Fruit fly (Drosophila melanogaster) whole organism, embryonic: ENCODE results near the gene CG33346.

Source experiments
- Aef1 ChIP-seq: fragments of 200-800 bp; sonication (Bioruptor generic); IDR thresholded peaks from 3 replicates; pipeline ENCODE4 v1.3.6; 2022; ENCODE audit warnings: missing biosample characterization, missing genetic modification characterization
- BEAF-32 ChIP-seq: fragments of 200-800 bp; sonication (Bioruptor generic); optimal IDR thresholded peaks from 3 replicates; lab custom pipeline; 2017; ENCODE audit warnings: missing biosample characterization, missing genetic modification characterization, mild to moderate bottlenecking, moderate library complexity, missing genetic modification reagents
- BtbVII ChIP-seq: fragments of 200-800 bp; sonication (Bioruptor generic); optimal IDR thresholded peaks from 3 replicates; lab custom pipeline; 2017; ENCODE audit warnings: missing biosample characterization, mild to moderate bottlenecking, missing genetic modification characterization
- CG11696 ChIP-seq: fragments of 200-800 bp; sonication (Bioruptor generic); IDR thresholded peaks from 2 replicates; pipeline ENCODE4 v1.3.6; 2022; ENCODE audit warnings: missing biosample characterization, missing genetic modification characterization
- CG11723 ChIP-seq: fragments of 200-800 bp; sonication (Bioruptor generic); optimal IDR thresholded peaks from 2 replicates; lab custom pipeline; 2017; ENCODE audit warnings: missing biosample characterization, mild to moderate bottlenecking, missing genetic modification characterization
- CG13123 ChIP-seq: fragments of 200-800 bp; sonication (Bioruptor generic); optimal IDR thresholded peaks from 2 replicates; lab custom pipeline; 2016; ENCODE audit warnings: missing biosample characterization, missing genetic modification characterization
- CG1647 ChIP-seq: fragments of 200-800 bp; sonication (Bioruptor generic); optimal IDR thresholded peaks from 3 replicates; lab custom pipeline; 2016; ENCODE audit warnings: missing biosample characterization, missing genetic modification characterization
- CG16779 ChIP-seq: fragments of 200-800 bp; sonication (Bioruptor generic); IDR thresholded peaks from 2 replicates; pipeline ENCODE4 v1.3.6; 2022; ENCODE audit warnings: missing biosample characterization, missing genetic modification characterization
- CG17612 ChIP-seq: fragments of 200-800 bp; sonication (Bioruptor generic); IDR thresholded peaks from 2 replicates; pipeline ENCODE4 v1.3.6; 2022; ENCODE audit warnings: missing biosample characterization, missing genetic modification characterization
- CG18476 ChIP-seq: fragments of 200-800 bp; sonication (Bioruptor generic); optimal IDR thresholded peaks from 2 replicates; lab custom pipeline; 2016; ENCODE audit warnings: missing biosample characterization, mild to moderate bottlenecking, missing genetic modification characterization
- CG18599 ChIP-seq: fragments of 200-800 bp; sonication (Bioruptor generic); optimal IDR thresholded peaks from 3 replicates; lab custom pipeline; 2017; ENCODE audit warnings: missing biosample characterization, missing genetic modification characterization, mild to moderate bottlenecking, moderate library complexity, missing genetic modification reagents
- CG2120 ChIP-seq: fragments of 200-800 bp; sonication (Bioruptor generic); optimal IDR thresholded peaks from 3 replicates; lab custom pipeline; 2016; ENCODE audit warnings: missing biosample characterization, missing genetic modification characterization
- CG32532 ChIP-seq: fragments of 200-800 bp; sonication (Bioruptor generic); IDR thresholded peaks from 2 replicates; pipeline ENCODE4 v1.3.6; 2022; ENCODE audit warnings: missing biosample characterization, missing genetic modification characterization
- CG4404 ChIP-seq: fragments of 200-800 bp; sonication (Bioruptor generic); IDR thresholded peaks from 2 replicates; pipeline ENCODE4 v1.3.6; 2022; ENCODE audit warnings: missing biosample characterization, missing genetic modification characterization
- CG7745 ChIP-seq: fragments of 200-800 bp; sonication (Bioruptor generic); optimal IDR thresholded peaks from 2 replicates; lab custom pipeline; 2018; ENCODE audit warnings: missing biosample characterization, mild to moderate bottlenecking, missing genetic modification characterization, moderate library complexity
- HLH54F ChIP-seq: fragments of 200-800 bp; sonication (Bioruptor generic); optimal IDR thresholded peaks from 3 replicates; lab custom pipeline; 2016; ENCODE audit warnings: missing biosample characterization, missing genetic modification characterization
- Med ChIP-seq: fragments of 200-800 bp; sonication (Bioruptor generic); peaks from one replicate; lab custom pipeline; 2016; ENCODE audit warnings: missing biosample characterization, missing genetic modification characterization, mild to moderate bottlenecking, inconsistent platforms, moderate library complexity
- NC2β ChIP-seq: fragments of 200-800 bp; sonication (Bioruptor generic); optimal IDR thresholded peaks from 2 replicates; lab custom pipeline; 2016; ENCODE audit warnings: missing biosample characterization, missing genetic modification characterization
- Neu2 ChIP-seq: fragments of 200-800 bp; sonication (Bioruptor generic); optimal IDR thresholded peaks from 3 replicates; lab custom pipeline; 2016; ENCODE audit warnings: missing biosample characterization, missing genetic modification characterization, borderline replicate concordance
- Optix ChIP-seq: fragments of 200-800 bp; sonication (Bioruptor generic); IDR thresholded peaks from 3 replicates; pipeline ENCODE4 v1.3.6; 2022; ENCODE audit warnings: missing biosample characterization, missing genetic modification characterization
- Rfx ChIP-seq: fragments of 200-800 bp; sonication (Bioruptor generic); IDR thresholded peaks from 2 replicates; pipeline ENCODE4 v1.3.6; 2022; ENCODE audit warnings: missing biosample characterization, missing genetic modification characterization
- Rx ChIP-seq: fragments of 200-800 bp; sonication (Bioruptor generic); IDR thresholded peaks from 2 replicates; pipeline ENCODE4 v1.3.6; 2022; ENCODE audit warnings: missing biosample characterization, missing genetic modification characterization
- Scr ChIP-seq: fragments of 200-800 bp; sonication (Bioruptor generic); IDR thresholded peaks from 2 replicates; pipeline ENCODE4 v1.3.6; 2022; ENCODE audit warnings: missing biosample characterization, missing genetic modification characterization; ENCODE audit not compliant: partially characterized antibody
- Sox102F ChIP-seq: fragments of 200-800 bp; sonication (Bioruptor generic); optimal IDR thresholded peaks from 2 replicates; lab custom pipeline; 2018; ENCODE audit warnings: missing biosample characterization, mild to moderate bottlenecking, missing genetic modification characterization, moderate library complexity
- TFAM ChIP-seq: fragments of 200-800 bp; sonication (Bioruptor generic); optimal IDR thresholded peaks from 2 replicates; lab custom pipeline; 2017; ENCODE audit warnings: missing biosample characterization, missing genetic modification characterization, inconsistent platforms
- ac ChIP-seq: fragments of 200-800 bp; sonication (Bioruptor generic); optimal IDR thresholded peaks from 3 replicates; lab custom pipeline; 2017; ENCODE audit warnings: missing biosample characterization, mild to moderate bottlenecking, missing genetic modification characterization
- amos ChIP-seq: fragments of 200-800 bp; sonication (Bioruptor generic); IDR thresholded peaks from 2 replicates; pipeline ENCODE4 v1.3.6; 2022; ENCODE audit warnings: missing biosample characterization, missing genetic modification characterization; ENCODE audit not compliant: partially characterized antibody
- ash1 ChIP-seq: fragments of 200-800 bp; sonication (Bioruptor generic); optimal IDR thresholded peaks from 2 replicates; lab custom pipeline; 2018; ENCODE audit warnings: missing biosample characterization, mild to moderate bottlenecking, missing genetic modification characterization
- bab2 ChIP-seq: fragments of 200-800 bp; sonication (Bioruptor generic); optimal IDR thresholded peaks from 2 replicates; lab custom pipeline; 2016; ENCODE audit warnings: missing biosample characterization, missing genetic modification characterization
- bsh ChIP-seq, 2 experiments: fragments of 200-800 bp; sonication (Bioruptor generic); optimal IDR thresholded peaks; 2 replicates each; lab custom pipeline; 2017 to 2018; ENCODE audit warnings: mild to moderate bottlenecking in 2 of 2, missing biosample characterization in 2 of 2, missing genetic modification characterization in 2 of 2, moderate library complexity in 1 of 2
- cato ChIP-seq: fragments of 200-800 bp; sonication (Bioruptor generic); optimal IDR thresholded peaks from 2 replicates; lab custom pipeline; 2016; ENCODE audit warnings: missing biosample characterization, missing genetic modification characterization, borderline replicate concordance
- cg ChIP-seq: fragments of 200-800 bp; sonication (Bioruptor generic); optimal IDR thresholded peaks from 3 replicates; lab custom pipeline; 2019; ENCODE audit warnings: missing biosample characterization, mild to moderate bottlenecking, missing genetic modification characterization, moderate library complexity
- dm ChIP-seq: fragments of 200-800 bp; sonication (Bioruptor generic); optimal IDR thresholded peaks from 3 replicates; lab custom pipeline; 2016; ENCODE audit warnings: missing biosample characterization, missing genetic modification characterization
- fd102C ChIP-seq: fragments of 200-800 bp; sonication (Bioruptor generic); optimal IDR thresholded peaks from 2 replicates; lab custom pipeline; 2018; ENCODE audit warnings: missing biosample characterization, mild to moderate bottlenecking, missing genetic modification characterization, moderate library complexity
- gsb ChIP-seq: fragments of 200-800 bp; sonication (Bioruptor generic); IDR thresholded peaks from 2 replicates; pipeline ENCODE4 v1.3.6; 2022; ENCODE audit warnings: missing biosample characterization, missing genetic modification characterization
- gt ChIP-seq: fragments of 200-800 bp; sonication (Bioruptor generic); IDR thresholded peaks from 2 replicates; pipeline ENCODE4 v1.3.6; 2022; ENCODE audit warnings: missing biosample characterization, missing genetic modification characterization
- h ChIP-seq: fragments of >200 bp; optimal IDR thresholded peaks from 2 replicates; lab custom pipeline; 2017
- hkb ChIP-seq, 2 experiments: fragments of 200-800 bp in 1 of 2; fragments of >200 bp in 1 of 2; sonication (Bioruptor generic) in 1 of 2; IDR thresholded peaks in 1 of 2; optimal IDR thresholded peaks in 1 of 2; 2 replicates each; pipeline versions ENCODE4 v1.3.6 to Lab custom; 2017 to 2022; ENCODE audit warnings: missing biosample characterization in 1 of 2, missing genetic modification characterization in 1 of 2
- jigr1 ChIP-seq: fragments of 200-800 bp; sonication (Bioruptor generic); IDR thresholded peaks from 3 replicates; pipeline ENCODE4 v1.3.6; 2022; ENCODE audit warnings: missing biosample characterization, missing genetic modification characterization
- jing ChIP-seq: fragments of 200-800 bp; sonication (Bioruptor generic); optimal IDR thresholded peaks from 2 replicates; lab custom pipeline; 2018; ENCODE audit warnings: missing biosample characterization, mild to moderate bottlenecking, missing genetic modification characterization
- maf-S ChIP-seq: fragments of 200-800 bp; sonication (Bioruptor generic); optimal IDR thresholded peaks from 2 replicates; lab custom pipeline; 2016; ENCODE audit warnings: missing biosample characterization, missing genetic modification characterization
- repo ChIP-seq: fragments of 200-800 bp; sonication (Bioruptor generic); optimal IDR thresholded peaks from 2 replicates; lab custom pipeline; 2016; ENCODE audit warnings: missing biosample characterization, missing genetic modification characterization
- row ChIP-seq: fragments of 200-800 bp; sonication (Bioruptor generic); IDR thresholded peaks from 3 replicates; pipeline ENCODE4 v1.3.6; 2022; ENCODE audit warnings: missing biosample characterization, missing genetic modification characterization
- sc ChIP-seq, 3 experiments: fragments of >200 bp in 2 of 3; fragments of 200-800 bp in 1 of 3; sonication (Bioruptor generic) in 1 of 3; optimal IDR thresholded peaks; 2 replicates in 2 of 3; 3 replicates in 1 of 3; lab custom pipeline; 2017; ENCODE audit warnings: mild to moderate bottlenecking in 1 of 3, missing biosample characterization in 1 of 3, missing genetic modification characterization in 1 of 3, missing genetic modification reagents in 1 of 3
- shn ChIP-seq: fragments of 200-800 bp; sonication (Bioruptor generic); optimal IDR thresholded peaks from 3 replicates; lab custom pipeline; 2016; ENCODE audit warnings: missing biosample characterization, missing genetic modification characterization
- slbo ChIP-seq: fragments of 200-800 bp; sonication (Bioruptor generic); IDR thresholded peaks from 2 replicates; pipeline ENCODE4 v1.3.6; 2022; ENCODE audit warnings: missing biosample characterization, missing genetic modification characterization
- sob ChIP-seq: fragments of 200-800 bp; sonication (Bioruptor generic); IDR thresholded peaks from 2 replicates; pipeline ENCODE4 v1.3.6; 2022; ENCODE audit warnings: missing biosample characterization, missing genetic modification characterization
- tna ChIP-seq: fragments of 200-800 bp; sonication (Bioruptor generic); IDR thresholded peaks from 2 replicates; pipeline ENCODE4 v1.3.6; 2022; ENCODE audit warnings: missing biosample characterization, missing genetic modification characterization; ENCODE audit not compliant: partially characterized antibody
- toy ChIP-seq: fragments of 200-800 bp; sonication (Bioruptor generic); IDR thresholded peaks from 2 replicates; pipeline ENCODE4 v1.3.6; 2022; ENCODE audit warnings: missing biosample characterization, missing genetic modification characterization
- trh ChIP-seq: fragments of 200-800 bp; sonication (Bioruptor generic); optimal IDR thresholded peaks from 2 replicates; lab custom pipeline; 2016; ENCODE audit warnings: missing biosample characterization, missing genetic modification characterization
- vvl ChIP-seq: fragments of 200-800 bp; sonication (Bioruptor generic); IDR thresholded peaks from 2 replicates; pipeline ENCODE4 v1.3.6; 2022; ENCODE audit warnings: missing biosample characterization, missing genetic modification characterization
- yki ChIP-seq: fragments of >200 bp; optimal IDR thresholded peaks from 3 replicates; lab custom pipeline; 2018

The CG33346 gene

DNA sequence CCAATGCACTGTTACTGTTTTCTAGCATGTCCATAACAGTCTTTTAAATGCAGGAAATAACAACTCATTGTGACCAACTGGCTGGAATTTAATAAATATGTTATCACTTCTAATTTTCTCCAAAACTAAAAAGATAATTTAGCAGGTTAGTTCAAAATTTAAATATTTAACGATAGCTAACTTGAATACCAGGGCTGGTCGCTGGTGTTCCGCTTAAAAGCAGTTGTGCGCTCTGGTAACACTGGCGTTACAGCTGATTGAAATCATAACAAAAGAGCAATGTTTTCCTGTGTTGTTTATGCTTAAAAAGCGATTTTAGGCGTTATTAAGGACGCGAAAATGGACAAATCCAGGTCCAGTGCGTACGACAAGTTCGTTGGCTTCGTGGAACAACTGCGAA, 27.0 kb downstream of the CG33346 start, which contains the start of gene htt (continued):
- peak; percentile 29; the same call in 1 of the 2 replicates for TF ChIP-seq amos (GFP tag; lab: Robert Waterston, UW)
- peak; percentile 55 for TF ChIP-seq BEAF-32 (GFP tag; lab: Kevin White, UChicago)
- no peak for TF ChIP-seq TFAM (GFP tag; lab: Kevin White, UChicago)
- no peak for TF ChIP-seq CG16779
- TF ChIP-seq gsb (GFP tag; lab: Robert Waterston, UW): no peak
- TF ChIP-seq CG2120 (GFP tag; lab: Kevin White, UChicago): no peak
- TF ChIP-seq cg (GFP tag; lab: Kevin White, UChicago): no peak
- TF ChIP-seq jigr1 (GFP tag; lab: Robert Waterston, UW): no peak
- TF ChIP-seq Rfx: no peak
- no peak for TF ChIP-seq fd102C (GFP tag; lab: Kevin White, UChicago)
- no peak for TF ChIP-seq Optix (GFP tag; lab: Robert Waterston, UW)
- no peak for TF ChIP-seq bab2
- no peak for TF ChIP-seq shn (GFP tag; lab: Kevin White, UChicago)
- TF ChIP-seq repo (GFP tag; lab: Kevin White, UChicago): no peak
- no peak for TF ChIP-seq h
- no peak for TF ChIP-seq CG7745 (tag; lab: Kevin White, UChicago)
- no peak for TF ChIP-seq dm
- TF ChIP-seq jing (GFP tag; lab: Kevin White, UChicago): no peak
- no peak for TF ChIP-seq gt (GFP tag; lab: Robert Waterston, UW)
- no peak for TF ChIP-seq CG32532
- TF ChIP-seq Aef1 (GFP tag; lab: Robert Waterston, UW): no peak
- TF ChIP-seq Med (GFP tag; lab: Kevin White, UChicago): no peak
- TF ChIP-seq vvl (GFP tag; lab: Robert Waterston, UW): peak; percentile 26; the same call in 1 of the 2 replicates
- no peak for TF ChIP-seq CG1647
- no peak for TF ChIP-seq CG13123 (GFP tag; lab: Kevin White, UChicago)
- TF ChIP-seq Scr (GFP tag; lab: Robert Waterston, UW): peak; percentile 41; the same call in 1 of the 2 replicates
- no peak for TF ChIP-seq tna (GFP tag; lab: Robert Waterston, UW)
- TF ChIP-seq slbo (GFP tag; lab: Robert Waterston, UW): no peak
- TF ChIP-seq CG11723 (GFP tag; lab: Kevin White, UChicago): no peak
- no peak for TF ChIP-seq CG18599 (GFP tag; lab: Kevin White, UChicago)
- TF ChIP-seq toy: no peak
- TF ChIP-seq CG18476 (GFP tag; lab: Kevin White, UChicago): no peak
- no peak for TF ChIP-seq CG17612
- no peak for TF ChIP-seq trh (GFP tag; lab: Kevin White, UChicago)
- TF ChIP-seq sob (GFP tag; lab: Robert Waterston, UW): no peak
- no peak for TF ChIP-seq Neu2 (GFP tag; lab: Kevin White, UChicago)
- TF ChIP-seq sc (optimal IDR thresholded peaks at IDR 0.05; lab: Kevin White, UChicago): no peak
- no peak for TF ChIP-seq sc (GFP tag; optimal IDR thresholded peaks at IDR 0.05; lab: Kevin White, UChicago)
- TF ChIP-seq cato (GFP tag; lab: Kevin White, UChicago): no peak
- TF ChIP-seq Rx (GFP tag; lab: Robert Waterston, UW): no peak
- TF ChIP-seq NC2β (GFP tag; lab: Kevin White, UChicago): no peak
- no peak for TF ChIP-seq CG4404 (GFP tag; lab: Robert Waterston, UW)
- no peak for TF ChIP-seq CG11696 (GFP tag; lab: Robert Waterston, UW)
- TF ChIP-seq ash1 (GFP tag; lab: Kevin White, UChicago): no peak
- 0 out of 3 replicates have a peak, but pooled peaks have one; percentile 20 for TF ChIP-seq row
- TF ChIP-seq HLH54F (GFP tag; lab: Kevin White, UChicago): no peak
- TF ChIP-seq ac (GFP tag; lab: Kevin White, UChicago): no peak
- TF ChIP-seq maf-S (GFP tag; lab: Kevin White, UChicago): no peak
- no peak for TF ChIP-seq BtbVII (GFP tag; lab: Kevin White, UChicago)
- TF ChIP-seq bsh (GFP tag; optimal IDR thresholded peaks at IDR 0.05; lab: Kevin White, UChicago): no peak
- no peak for TF ChIP-seq Sox102F
- TF ChIP-seq hkb (optimal IDR thresholded peaks at IDR 0.05; lab: Kevin White, UChicago): no peak
- no peak for TF ChIP-seq hkb (GFP tag; IDR thresholded peaks at IDR 0.05; lab: Robert Waterston, UW)
- TF ChIP-seq yki (lab: Kevin White, UChicago): no peak
